Fruit fly (Drosophila melanogaster): ENCODE results near the gene hng3.

Gene hng3

DNA sequence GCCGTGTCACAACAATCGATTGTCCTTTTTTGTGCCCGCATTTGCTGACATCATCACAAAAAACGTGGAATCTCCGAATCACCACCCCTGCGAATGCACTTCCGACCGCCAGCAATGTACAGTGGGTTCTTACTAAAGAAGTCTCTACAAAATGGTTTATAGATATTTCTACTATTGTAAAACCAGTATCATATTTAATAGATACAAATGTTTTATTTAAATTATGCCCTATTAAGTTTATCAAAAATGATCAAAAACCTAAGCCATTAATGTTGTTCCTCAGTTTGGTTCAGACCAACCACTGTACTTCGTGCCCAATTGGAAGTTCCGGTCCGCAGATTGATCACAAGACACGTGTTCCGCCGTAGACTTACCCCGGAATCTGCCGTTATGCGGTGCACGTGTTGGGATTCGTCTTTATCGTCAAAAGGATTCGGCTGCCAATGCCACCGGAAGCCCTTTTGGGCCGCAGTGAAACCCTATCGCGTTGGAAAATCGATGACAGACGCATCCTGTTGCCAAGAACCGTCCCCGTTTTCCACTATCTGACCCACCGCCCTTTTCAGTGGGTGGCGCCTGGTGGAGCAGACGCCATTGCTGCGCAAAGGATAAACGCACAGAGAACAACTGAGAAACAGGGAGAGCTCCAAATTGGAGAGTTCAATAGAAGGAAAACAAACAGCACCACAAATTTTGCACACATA is 49.4 kb upstream of the hng3 start (continued):
- TF ChIP-seq Dek (tag; optimal IDR thresholded peaks at IDR 0.05) = no peak
- TF ChIP-seq bab2 (GFP tag; optimal IDR thresholded peaks at IDR 0.05) = no peak
- TF ChIP-seq emc (GFP tag; optimal IDR thresholded peaks at IDR 0.05) = no peak
- TF ChIP-seq sim (GFP tag; IDR thresholded peaks at IDR 0.05) = no peak
- TF ChIP-seq ken (GFP tag; IDR thresholded peaks at IDR 0.05) = no peak
- no peak for TF ChIP-seq CG10654 (GFP tag; optimal IDR thresholded peaks at IDR 0.05)
- TF ChIP-seq CG6765 (GFP tag; optimal IDR thresholded peaks at IDR 0.05) = no peak
- no peak for TF ChIP-seq CG17612 (GFP tag; IDR thresholded peaks at IDR 0.05)
- TF ChIP-seq Bteb2 (GFP tag; optimal IDR thresholded peaks at IDR 0.05) = no peak
- no peak for TF ChIP-seq CG8281 (tag; optimal IDR thresholded peaks at IDR 0.05)
- no peak for TF ChIP-seq sr (GFP tag; IDR thresholded peaks at IDR 0.05)
- no peak for TF ChIP-seq hbn (GFP tag; IDR thresholded peaks at IDR 0.05; ENCODE audit: partially characterized antibody)
- TF ChIP-seq ssp (GFP tag; IDR thresholded peaks at IDR 0.05) = 0 out of 2 replicates have a peak, but pooled peaks have one; percentile 9
- peak; percentile 24 for TF ChIP-seq CG13424 (tag; optimal IDR thresholded peaks at IDR 0.05)
- TF ChIP-seq Ets97D (GFP tag; optimal IDR thresholded peaks at IDR 0.05) = no peak
- TF ChIP-seq en (GFP tag; optimal IDR thresholded peaks at IDR 0.05) = no peak
- TF ChIP-seq Fer3 (tag; optimal IDR thresholded peaks at IDR 0.05) = no peak
- TF ChIP-seq CG10274 (GFP tag; optimal IDR thresholded peaks at IDR 0.05) = no peak
- no peak for TF ChIP-seq CG12942 (GFP tag; optimal IDR thresholded peaks at IDR 0.05)
- peak; percentile 26 for TF ChIP-seq CG17385 (GFP tag; optimal IDR thresholded peaks at IDR 0.05)
- peak; percentile 52 for TF ChIP-seq CG18599 (GFP tag; optimal IDR thresholded peaks at IDR 0.05)
- TF ChIP-seq Med (GFP tag) = peak; percentile 28
- TF ChIP-seq CG42726 (GFP tag; IDR thresholded peaks at IDR 0.05; ENCODE audit: partially characterized antibody) = no peak
- TF ChIP-seq CG6813 (GFP tag; optimal IDR thresholded peaks at IDR 0.05) = no peak
- no peak for TF ChIP-seq Neu2 (GFP tag; optimal IDR thresholded peaks at IDR 0.05; ENCODE audit: borderline replicate concordance)
- TF ChIP-seq slou (GFP tag; optimal IDR thresholded peaks at IDR 0.05) = no peak
- no peak for TF ChIP-seq salm (tag; optimal IDR thresholded peaks at IDR 0.05)
- no peak; the same call in 1 of the 2 replicates for TF ChIP-seq Awh (GFP tag; IDR thresholded peaks at IDR 0.05)
- no peak for TF ChIP-seq NfI (GFP tag; optimal IDR thresholded peaks at IDR 0.05)
- TF ChIP-seq tio (GFP tag; optimal IDR thresholded peaks at IDR 0.05) = no peak
- TF ChIP-seq Dbx (GFP tag; IDR thresholded peaks at IDR 0.05) = no peak
- no peak for TF ChIP-seq CG3995 (GFP tag; optimal IDR thresholded peaks at IDR 0.05)
- TF ChIP-seq dmrt11E (tag; optimal IDR thresholded peaks at IDR 0.05) = peak; percentile 59
- TF ChIP-seq gce (GFP tag; IDR thresholded peaks at IDR 0.05) = 0 out of 3 replicates have a peak, but pooled peaks have one; percentile 11
- TF ChIP-seq ham (GFP tag; IDR thresholded peaks at IDR 0.05) = no peak
- TF ChIP-seq CG14014 (GFP tag; IDR thresholded peaks at IDR 0.05) = no peak
- TF ChIP-seq p53 (GFP tag; optimal IDR thresholded peaks at IDR 0.05) = no peak
- no peak for TF ChIP-seq crc (GFP tag; optimal IDR thresholded peaks at IDR 0.05)
- peak; percentile 42 for TF ChIP-seq CG17829 (tag; optimal IDR thresholded peaks at IDR 0.05)
- TF ChIP-seq CG3065 (GFP tag; optimal IDR thresholded peaks at IDR 0.05) = no peak
- no peak for TF ChIP-seq hkb (optimal IDR thresholded peaks at IDR 0.05)
- peak; percentile 32; the same call in 1 of the 2 replicates for TF ChIP-seq hkb (GFP tag; IDR thresholded peaks at IDR 0.05)
- peak; percentile 22 for TF ChIP-seq CG3407 (GFP tag; optimal IDR thresholded peaks at IDR 0.05)
- TF ChIP-seq stc (GFP tag; IDR thresholded peaks at IDR 0.05) = no peak
- no peak for TF ChIP-seq Doc3 (GFP tag; IDR thresholded peaks at IDR 0.05; ENCODE audit: partially characterized antibody)
- no peak for TF ChIP-seq CG3281 (GFP tag; optimal IDR thresholded peaks at IDR 0.05)
- TF ChIP-seq Max (GFP tag; optimal IDR thresholded peaks at IDR 0.05) = peak; percentile 6
- TF ChIP-seq Poxn (GFP tag; IDR thresholded peaks at IDR 0.05) = no peak
- TF ChIP-seq CG14050 (GFP tag; IDR thresholded peaks at IDR 0.05) = no peak
- TF ChIP-seq toy (GFP tag; IDR thresholded peaks at IDR 0.05) = no peak
- TF ChIP-seq HmgZ (tag; optimal IDR thresholded peaks at IDR 0.05) = no peak

Data from whole organism, embryonic.